Worm (Caenorhabditis elegans) whole organism, young adult: ENCODE results near the gene egl-1.

Experiments used
- B0035.1 ChIP-seq: sonication (generic microtip); optimal IDR thresholded peaks from 2 replicates; lab custom pipeline; 2016; ENCODE audit warnings: missing genetic modification characterization, mild to moderate bottlenecking, missing compliant biosample characterization, missing genotype, missing genetic modification reagents
- D2030.7 ChIP-seq: fragments of 200-800 bp; sonication (Bioruptor generic); IDR thresholded peaks from 2 replicates; pipeline ENCODE4 v1.3.6; 2022; ENCODE audit warnings: missing genetic modification reagents, missing genetic modification characterization, missing compliant biosample characterization
- F33H1.4 ChIP-seq: fragments of 200-800 bp; sonication (Bioruptor generic); IDR thresholded peaks from 2 replicates; pipeline ENCODE4 v1.3.6; 2022; ENCODE audit warnings: missing genetic modification reagents, missing genetic modification characterization, missing compliant biosample characterization
- F55B11.4 ChIP-seq: sonication (generic microtip); optimal IDR thresholded peaks from 2 replicates; lab custom pipeline; 2016; ENCODE audit warnings: missing compliant biosample characterization, missing genetic modification characterization, borderline replicate concordance; ENCODE audit not compliant: insufficient read depth
- F57C9.4 ChIP-seq: sonication (generic microtip); optimal IDR thresholded peaks from 2 replicates; lab custom pipeline; 2017; ENCODE audit warnings: mild to moderate bottlenecking, missing genetic modification characterization, missing compliant biosample characterization
- T07F8.4 ChIP-seq: sonication (generic microtip); optimal IDR thresholded peaks from 2 replicates; lab custom pipeline; 2016; ENCODE audit warnings: mild to moderate bottlenecking, missing genetic modification characterization, moderate library complexity, missing compliant biosample characterization
- Y53G8AR.9 ChIP-seq: fragments of 200-800 bp; sonication (Bioruptor generic); conservative IDR thresholded peaks from 2 replicates; pipeline ENCODE4 v1.3.6; 2022; ENCODE audit warnings: missing genetic modification reagents, missing genetic modification characterization, missing compliant biosample characterization
- Y56A3A.18 ChIP-seq: fragments of 200-800 bp; sonication (Bioruptor generic); IDR thresholded peaks from 2 replicates; pipeline ENCODE4 v1.3.6; 2022; ENCODE audit warnings: missing genetic modification reagents, missing genetic modification characterization, missing compliant biosample characterization
- Y79H2A.3 ChIP-seq: fragments of 200-800 bp; sonication (Bioruptor generic); conservative IDR thresholded peaks from 2 replicates; pipeline ENCODE4 v1.3.6; 2022; ENCODE audit warnings: missing genetic modification reagents, missing genetic modification characterization, missing compliant biosample characterization
- ZK185.1 ChIP-seq: sonication (generic microtip); optimal IDR thresholded peaks from 2 replicates; lab custom pipeline; 2016; ENCODE audit warnings: mild to moderate bottlenecking, missing genetic modification characterization, missing compliant biosample characterization; ENCODE audit not compliant: poor library complexity, severe bottlenecking
- aptf-3 ChIP-seq: fragments of 200-800 bp; sonication (Bioruptor generic); IDR thresholded peaks from 2 replicates; pipeline ENCODE4 v1.3.6; 2022; ENCODE audit warnings: missing genetic modification characterization, missing compliant biosample characterization
- athp-1 ChIP-seq: sonication (generic microtip); optimal IDR thresholded peaks from 2 replicates; lab custom pipeline; 2017; ENCODE audit warnings: mild to moderate bottlenecking, missing genetic modification characterization, missing compliant biosample characterization
- ccch-3 ChIP-seq: fragments of 200-800 bp; sonication (Bioruptor generic); optimal IDR thresholded peaks from 2 replicates; lab custom pipeline; 2018; ENCODE audit warnings: mild to moderate bottlenecking, missing genetic modification characterization, missing compliant biosample characterization
- cebp-1 ChIP-seq, 2 experiments: fragments of 200-800 bp in 1 of 2; sonication (Bioruptor generic) in 1 of 2; sonication (generic microtip) in 1 of 2; IDR thresholded peaks in 1 of 2; optimal IDR thresholded peaks in 1 of 2; 2 replicates each; pipeline versions ENCODE4 v1.3.6 to Lab custom; 2017 to 2022; ENCODE audit warnings: missing compliant biosample characterization in 2 of 2, missing genetic modification characterization in 2 of 2, mild to moderate bottlenecking in 1 of 2, missing genetic modification reagents in 1 of 2, moderate library complexity in 1 of 2
- cebp-2 ChIP-seq: fragments of 200-800 bp; sonication (Bioruptor generic); IDR thresholded peaks from 2 replicates; pipeline ENCODE4 v1.3.6; 2022; ENCODE audit warnings: missing genetic modification characterization, missing compliant biosample characterization
- die-1 ChIP-seq: sonication (generic microtip); optimal IDR thresholded peaks from 2 replicates; lab custom pipeline; 2016; ENCODE audit warnings: missing genotype, mild to moderate bottlenecking, missing genetic modification characterization, missing compliant biosample characterization
- dox-1 ChIP-seq: fragments of 200-800 bp; sonication (Bioruptor generic); IDR thresholded peaks from 2 replicates; pipeline ENCODE4 v1.3.6; 2022; ENCODE audit warnings: missing genetic modification reagents, missing genetic modification characterization, missing compliant biosample characterization
- ekl-4 ChIP-seq: fragments of 200-800 bp; sonication (Bioruptor generic); IDR thresholded peaks from 2 replicates; pipeline ENCODE4 v1.3.6; 2022; ENCODE audit warnings: missing genetic modification reagents, missing genetic modification characterization, missing compliant biosample characterization
- fkh-3 ChIP-seq: sonication (generic microtip); optimal IDR thresholded peaks from 2 replicates; lab custom pipeline; 2016; ENCODE audit warnings: mild to moderate bottlenecking, missing genetic modification characterization, missing compliant biosample characterization
- gei-17 ChIP-seq: fragments of 200-800 bp; sonication (Bioruptor generic); optimal IDR thresholded peaks from 2 replicates; lab custom pipeline; 2018; ENCODE audit warnings: mild to moderate bottlenecking, missing genetic modification characterization, missing compliant biosample characterization
- hmg-1.2 ChIP-seq: fragments of 200-800 bp; sonication (Bioruptor generic); IDR thresholded peaks from 2 replicates; pipeline ENCODE4 v1.3.6; 2022; ENCODE audit warnings: missing genetic modification reagents, missing genetic modification characterization, missing compliant biosample characterization
- hsf-1 ChIP-seq: fragments of 200-800 bp; sonication (Bioruptor generic); IDR thresholded peaks from 2 replicates; pipeline ENCODE4 v1.3.6; 2022; ENCODE audit warnings: missing genetic modification reagents, missing genetic modification characterization, missing compliant biosample characterization
- lag-1 ChIP-seq: fragments of 200-800 bp; sonication (Bioruptor generic); IDR thresholded peaks from 2 replicates; pipeline ENCODE4 v1.3.6; 2022; ENCODE audit warnings: missing genetic modification reagents, missing genetic modification characterization, missing compliant biosample characterization
- lin-40 ChIP-seq: sonication (generic microtip); optimal IDR thresholded peaks from 2 replicates; lab custom pipeline; 2016; ENCODE audit warnings: missing genetic modification characterization, mild to moderate bottlenecking, missing compliant biosample characterization, missing genotype, missing genetic modification reagents
- lir-1 ChIP-seq: fragments of 200-800 bp; sonication (Bioruptor generic); conservative IDR thresholded peaks from 2 replicates; pipeline ENCODE4 v1.3.6; 2022; ENCODE audit warnings: missing genetic modification reagents, missing genetic modification characterization, missing compliant biosample characterization
- lsy-27 ChIP-seq: sonication (generic microtip); optimal IDR thresholded peaks from 2 replicates; lab custom pipeline; 2017; ENCODE audit warnings: missing genetic modification characterization, mild to moderate bottlenecking, missing compliant biosample characterization, antibody characterized with exemption, missing genotype, borderline replicate concordance; ENCODE audit not compliant: insufficient read depth
- madf-3 ChIP-seq: fragments of 200-800 bp; sonication (Bioruptor generic); IDR thresholded peaks from 2 replicates; pipeline ENCODE4 v1.3.6; 2022; ENCODE audit warnings: missing genetic modification reagents, missing genetic modification characterization, missing compliant biosample characterization
- mcd-1 ChIP-seq: fragments of 200-800 bp; sonication (Bioruptor generic); IDR thresholded peaks from 2 replicates; pipeline ENCODE4 v1.3.6; 2022; ENCODE audit warnings: missing genetic modification reagents, missing genetic modification characterization, missing compliant biosample characterization
- mes-4 ChIP-seq: sonication (generic microtip); optimal IDR thresholded peaks from 2 replicates; lab custom pipeline; 2016; ENCODE audit warnings: missing genotype, missing genetic modification characterization, missing compliant biosample characterization
- nhr-27 ChIP-seq: fragments of 200-800 bp; sonication (Bioruptor generic); optimal IDR thresholded peaks from 2 replicates; lab custom pipeline; 2018; ENCODE audit warnings: mild to moderate bottlenecking, missing genetic modification characterization, moderate library complexity, missing compliant biosample characterization
- nhr-80 ChIP-seq: sonication (generic microtip); optimal IDR thresholded peaks from 2 replicates; lab custom pipeline; 2016; ENCODE audit warnings: missing genetic modification characterization, missing compliant biosample characterization
- pbrm-1 ChIP-seq: fragments of 200-800 bp; sonication (Bioruptor generic); IDR thresholded peaks from 2 replicates; pipeline ENCODE4 v1.3.6; 2022; ENCODE audit warnings: missing genetic modification reagents, missing genetic modification characterization, missing compliant biosample characterization
- repo-1 ChIP-seq: sonication (generic microtip); optimal IDR thresholded peaks from 2 replicates; lab custom pipeline; 2017; ENCODE audit warnings: mild to moderate bottlenecking, missing genetic modification characterization, missing compliant biosample characterization
- sea-2 ChIP-seq: fragments of 200-800 bp; sonication (Bioruptor generic); IDR thresholded peaks from 2 replicates; pipeline ENCODE4 v1.3.6; 2022; ENCODE audit warnings: missing genetic modification characterization, missing compliant biosample characterization
- snpc-4 ChIP-seq, 5 experiments: fragments of 150-350 bp in 1 of 5; sonication (generic microtip) in 4 of 5; optimal IDR thresholded peaks; 2 replicates each; lab custom pipeline; 2014 to 2018; ENCODE audit warnings: missing genetic modification characterization in 5 of 5, missing biosample characterization in 3 of 5, antibody characterized with exemption in 2 of 5, mild to moderate bottlenecking in 2 of 5, missing compliant biosample characterization in 2 of 5, missing genotype in 2 of 5, moderate library complexity in 2 of 5, missing genetic modification reagents in 1 of 5
- tbx-9 ChIP-seq: sonication (generic microtip); optimal IDR thresholded peaks from 2 replicates; lab custom pipeline; 2016; ENCODE audit warnings: borderline replicate concordance, missing genetic modification characterization, inconsistent platforms, missing compliant biosample characterization
- zfh-2 ChIP-seq: fragments of 200-800 bp; sonication (Bioruptor generic); conservative IDR thresholded peaks from 2 replicates; pipeline ENCODE4 v1.3.6; 2022; ENCODE audit warnings: missing genetic modification reagents, missing genetic modification characterization, missing compliant biosample characterization
- zim-3 ChIP-seq: sonication (generic microtip); optimal IDR thresholded peaks from 2 replicates; lab custom pipeline; 2017; ENCODE audit warnings: mild to moderate bottlenecking, missing genetic modification characterization, moderate library complexity, missing compliant biosample characterization
- ztf-22 ChIP-seq: fragments of 200-800 bp; sonication (Bioruptor generic); optimal IDR thresholded peaks from 2 replicates; lab custom pipeline; 2018; ENCODE audit warnings: mild to moderate bottlenecking, missing genetic modification characterization, moderate library complexity, missing compliant biosample characterization

egl-1 gene

ce11 chrV:14433584-14433983 is 1.4 kb upstream of the egl-1 start:
- TF ChIP-seq mcd-1 (GFP tag; lab: Robert Waterston, UW): no peak
- no peak for TF ChIP-seq Y53G8AR.9
- no peak for TF ChIP-seq mes-4
- no peak for TF ChIP-seq nhr-27 (tag; lab: Kevin White, UChicago)
- no peak for TF ChIP-seq tbx-9 (tag; lab: Kevin White, UChicago)
- no peak for TF ChIP-seq lir-1 (GFP tag; lab: Robert Waterston, UW)
- no peak for TF ChIP-seq D2030.7 (GFP tag; lab: Robert Waterston, UW)
- TF ChIP-seq cebp-2 (GFP tag; lab: Robert Waterston, UW): no peak
- no peak for TF ChIP-seq snpc-4 (GFP tag; optimal IDR thresholded peaks at IDR 0.05; lab: Kevin White, UChicago)
- no peak for TF ChIP-seq snpc-4 (tag; optimal IDR thresholded peaks at IDR 0.05; lab: Kevin White, UChicago)
- no peak for TF ChIP-seq zim-3
- no peak for TF ChIP-seq T07F8.4
- no peak for TF ChIP-seq cebp-1 (GFP tag; IDR thresholded peaks at IDR 0.05; lab: Robert Waterston, UW)
- TF ChIP-seq cebp-1 (tag; optimal IDR thresholded peaks at IDR 0.05; lab: Kevin White, UChicago): no peak
- TF ChIP-seq die-1 (tag; lab: Kevin White, UChicago): no peak
- no peak for TF ChIP-seq F55B11.4 (tag; lab: Kevin White, UChicago)
- TF ChIP-seq gei-17 (GFP tag; lab: Kevin White, UChicago): no peak

- no peak for TF ChIP-seq F33H1.4 (GFP tag; lab: Robert Waterston, UW)
- no peak for TF ChIP-seq hmg-1.2 (GFP tag; lab: Robert Waterston, UW)
- TF ChIP-seq ekl-4 (GFP tag; lab: Robert Waterston, UW): no peak
- TF ChIP-seq madf-3 (GFP tag; lab: Robert Waterston, UW): no peak
- TF ChIP-seq die-1 (tag; lab: Kevin White, UChicago): no peak
- no peak for TF ChIP-seq lsy-27 (tag; lab: Kevin White, UChicago)
- TF ChIP-seq Y79H2A.3 (GFP tag; lab: Robert Waterston, UW): no peak
- TF ChIP-seq fkh-3 (tag; lab: Kevin White, UChicago): no peak
- no peak for TF ChIP-seq hsf-1 (GFP tag; lab: Robert Waterston, UW)
- no peak for TF ChIP-seq ZK185.1
- no peak for TF ChIP-seq lag-1 (GFP tag; lab: Robert Waterston, UW)
- no peak for TF ChIP-seq ccch-3 (GFP tag; lab: Kevin White, UChicago)
- no peak for TF ChIP-seq aptf-3 (GFP tag; lab: Robert Waterston, UW)
- TF ChIP-seq B0035.1: no peak
- no peak for TF ChIP-seq pbrm-1 (GFP tag; lab: Robert Waterston, UW)
- TF ChIP-seq repo-1: no peak
These were observed 3.3 kb downstream of the egl-1 start, which contains the start of gene F23B12.1 for ce11 chrV:14428865-14429264. Gene F23B12.1, plus strand, starts transcription at chrV:14429165.

- no peak for TF ChIP-seq zfh-2 (GFP tag; lab: Robert Waterston, UW)
- no peak for TF ChIP-seq nhr-80 (tag; lab: Kevin White, UChicago)
- TF ChIP-seq B0035.1: no peak
- no peak for TF ChIP-seq Y56A3A.18
- no peak for TF ChIP-seq T07F8.4
- TF ChIP-seq lin-40 (tag; lab: Kevin White, UChicago): no peak
- no peak for TF ChIP-seq F57C9.4
- TF ChIP-seq athp-1 (tag; lab: Kevin White, UChicago): no peak
- no peak for TF ChIP-seq lir-1 (GFP tag; lab: Robert Waterston, UW)
- no peak for TF ChIP-seq lag-1 (GFP tag; lab: Robert Waterston, UW)
- TF ChIP-seq sea-2: no peak
- no peak for TF ChIP-seq ztf-22
- TF ChIP-seq dox-1 (GFP tag; lab: Robert Waterston, UW): no peak
- TF ChIP-seq fkh-3 (tag; lab: Kevin White, UChicago): no peak
- TF ChIP-seq, all 124 proteins: peak for 0
These were observed 4.9 kb downstream of the egl-1 start for ce11 chrV:14427069-14427825.
